Fruit fly (Drosophila melanogaster) whole organism, embryonic: ENCODE results near the gene CG32040.

Experiments
- Adf1 ChIP-seq: fragments of 200-800 bp; sonication (Bioruptor generic); IDR thresholded peaks from 2 replicates; pipeline ENCODE4 v1.3.6; 2022; ENCODE audit warnings: missing biosample characterization, missing genetic modification characterization
- Bgb ChIP-seq: fragments of 200-800 bp; sonication (Bioruptor generic); IDR thresholded peaks from 2 replicates; pipeline ENCODE4 v1.3.6; 2022; ENCODE audit warnings: missing biosample characterization, missing genetic modification characterization; ENCODE audit not compliant: partially characterized antibody
- CG1024 ChIP-seq: fragments of 200-800 bp; sonication (Bioruptor generic); IDR thresholded peaks from 2 replicates; pipeline ENCODE4 v1.3.6; 2022; ENCODE audit warnings: missing biosample characterization, missing genetic modification characterization
- CG11695 ChIP-seq: fragments of 200-800 bp; sonication (Bioruptor generic); IDR thresholded peaks from 3 replicates; pipeline ENCODE4 v1.3.6; 2022; ENCODE audit warnings: missing biosample characterization, missing genetic modification characterization
- CG13123 ChIP-seq: fragments of 200-800 bp; sonication (Bioruptor generic); optimal IDR thresholded peaks from 2 replicates; lab custom pipeline; 2016; ENCODE audit warnings: missing biosample characterization, missing genetic modification characterization
- CG13424 ChIP-seq: fragments of 200-800 bp; sonication (Bioruptor generic); optimal IDR thresholded peaks from 2 replicates; lab custom pipeline; 2019; ENCODE audit warnings: missing biosample characterization, mild to moderate bottlenecking, missing genetic modification characterization, moderate library complexity
- CG14050 ChIP-seq: fragments of 200-800 bp; sonication (Bioruptor generic); IDR thresholded peaks from 3 replicates; pipeline ENCODE4 v1.3.6; 2022; ENCODE audit warnings: missing biosample characterization, missing genetic modification characterization
- CG1647 ChIP-seq: fragments of 200-800 bp; sonication (Bioruptor generic); optimal IDR thresholded peaks from 3 replicates; lab custom pipeline; 2016; ENCODE audit warnings: missing biosample characterization, missing genetic modification characterization
- CG16815 ChIP-seq: fragments of 200-800 bp; sonication (Bioruptor generic); optimal IDR thresholded peaks from 3 replicates; lab custom pipeline; 2017; ENCODE audit warnings: missing biosample characterization, mild to moderate bottlenecking, missing genetic modification characterization
- CG16863 ChIP-seq: fragments of 200-800 bp; sonication (Bioruptor generic); optimal IDR thresholded peaks from 3 replicates; lab custom pipeline; 2016; ENCODE audit warnings: missing biosample characterization, missing genetic modification characterization
- CG17328 ChIP-seq: fragments of 200-800 bp; sonication (Bioruptor generic); IDR thresholded peaks from 2 replicates; pipeline ENCODE4 v1.3.6; 2022; ENCODE audit warnings: missing biosample characterization, missing genetic modification characterization
- CG17361 ChIP-seq: fragments of 200-800 bp; sonication (Bioruptor generic); IDR thresholded peaks from 3 replicates; pipeline ENCODE4 v1.3.6; 2022; ENCODE audit warnings: missing biosample characterization, missing genetic modification characterization
- CG2116 ChIP-seq: fragments of 200-800 bp; sonication (Bioruptor generic); optimal IDR thresholded peaks from 3 replicates; lab custom pipeline; 2018; ENCODE audit warnings: missing biosample characterization, mild to moderate bottlenecking, missing genetic modification characterization
- CG30431 ChIP-seq: fragments of 200-800 bp; sonication (Bioruptor generic); optimal IDR thresholded peaks from 2 replicates; lab custom pipeline; 2017; ENCODE audit warnings: missing biosample characterization, missing genetic modification characterization
- CG3065 ChIP-seq: fragments of 200-800 bp; sonication (Bioruptor generic); optimal IDR thresholded peaks from 2 replicates; lab custom pipeline; 2016; ENCODE audit warnings: missing biosample characterization, missing genetic modification characterization
- CG31441 ChIP-seq: fragments of 200-800 bp; sonication (Bioruptor generic); IDR thresholded peaks from 2 replicates; pipeline ENCODE4 v1.3.6; 2022; ENCODE audit warnings: missing biosample characterization, missing genetic modification characterization
- CG3163 ChIP-seq: fragments of 200-800 bp; sonication (Bioruptor generic); optimal IDR thresholded peaks from 3 replicates; lab custom pipeline; 2016; ENCODE audit warnings: missing biosample characterization, missing genetic modification characterization
- CG3995 ChIP-seq: fragments of 200-800 bp; sonication (Bioruptor generic); optimal IDR thresholded peaks from 3 replicates; lab custom pipeline; 2016; ENCODE audit warnings: missing biosample characterization, missing genetic modification characterization
- CG4328 ChIP-seq: fragments of 200-800 bp; sonication (Bioruptor generic); optimal IDR thresholded peaks from 3 replicates; lab custom pipeline; 2017; ENCODE audit warnings: missing biosample characterization, missing genetic modification reagents, missing genetic modification characterization
- CG4404 ChIP-seq: fragments of 200-800 bp; sonication (Bioruptor generic); IDR thresholded peaks from 2 replicates; pipeline ENCODE4 v1.3.6; 2022; ENCODE audit warnings: missing biosample characterization, missing genetic modification characterization
- CG8944 ChIP-seq: fragments of 200-800 bp; sonication (Bioruptor generic); optimal IDR thresholded peaks from 3 replicates; lab custom pipeline; 2016; ENCODE audit warnings: missing biosample characterization, missing genetic modification characterization
- CrebB ChIP-seq: fragments of 200-800 bp; sonication (Bioruptor generic); optimal IDR thresholded peaks from 3 replicates; lab custom pipeline; 2018; ENCODE audit warnings: missing biosample characterization, mild to moderate bottlenecking, missing genetic modification characterization
- H15 ChIP-seq: fragments of 200-800 bp; sonication (Bioruptor generic); IDR thresholded peaks from 3 replicates; pipeline ENCODE4 v1.3.6; 2022; ENCODE audit warnings: missing biosample characterization, missing genetic modification characterization
- HHEX ChIP-seq: fragments of 200-800 bp; sonication (Bioruptor generic); optimal IDR thresholded peaks from 3 replicates; lab custom pipeline; 2017; ENCODE audit warnings: missing biosample characterization, mild to moderate bottlenecking, missing genetic modification characterization, missing genetic modification reagents
- HLHmδ ChIP-seq: fragments of 200-800 bp; sonication (Bioruptor generic); optimal IDR thresholded peaks from 2 replicates; lab custom pipeline; 2018; ENCODE audit warnings: missing biosample characterization, mild to moderate bottlenecking, missing genetic modification characterization, moderate library complexity
- Hand ChIP-seq: fragments of 200-800 bp; sonication (Bioruptor generic); optimal IDR thresholded peaks from 2 replicates; lab custom pipeline; 2017; ENCODE audit warnings: mild to moderate bottlenecking, missing biosample characterization, missing genetic modification reagents, missing genetic modification characterization
- Hsf ChIP-seq: fragments of 200-800 bp; sonication (Bioruptor generic); optimal IDR thresholded peaks from 3 replicates; lab custom pipeline; 2016; ENCODE audit warnings: missing biosample characterization, missing genetic modification characterization
- Lim3 ChIP-seq: fragments of 200-800 bp; sonication (Bioruptor generic); IDR thresholded peaks from 2 replicates; pipeline ENCODE4 v1.3.6; 2022; ENCODE audit warnings: missing biosample characterization, missing genetic modification characterization
- Rfx ChIP-seq: fragments of 200-800 bp; sonication (Bioruptor generic); IDR thresholded peaks from 2 replicates; pipeline ENCODE4 v1.3.6; 2022; ENCODE audit warnings: missing biosample characterization, missing genetic modification characterization
- Side ChIP-seq: fragments of 200-800 bp; sonication (Bioruptor generic); optimal IDR thresholded peaks from 2 replicates; lab custom pipeline; 2016; ENCODE audit warnings: missing biosample characterization, missing genetic modification characterization
- Sox102F ChIP-seq: fragments of 200-800 bp; sonication (Bioruptor generic); optimal IDR thresholded peaks from 2 replicates; lab custom pipeline; 2018; ENCODE audit warnings: missing biosample characterization, mild to moderate bottlenecking, missing genetic modification characterization, moderate library complexity
- ash1 ChIP-seq: fragments of 200-800 bp; sonication (Bioruptor generic); optimal IDR thresholded peaks from 2 replicates; lab custom pipeline; 2018; ENCODE audit warnings: missing biosample characterization, mild to moderate bottlenecking, missing genetic modification characterization
- cas ChIP-seq: fragments of 200-800 bp; sonication (Bioruptor generic); IDR thresholded peaks from 2 replicates; pipeline ENCODE4 v1.3.6; 2022; ENCODE audit warnings: missing biosample characterization, missing genetic modification characterization
- chm ChIP-seq: fragments of 200-800 bp; sonication (Bioruptor generic); IDR thresholded peaks from 2 replicates; pipeline ENCODE4 v1.3.6; 2022; ENCODE audit warnings: missing biosample characterization, missing genetic modification characterization
- ewg ChIP-seq: fragments of 200-800 bp; sonication (Bioruptor generic); optimal IDR thresholded peaks from 3 replicates; lab custom pipeline; 2017; ENCODE audit warnings: mild to moderate bottlenecking, missing biosample characterization, missing genetic modification reagents, missing genetic modification characterization
- eyg ChIP-seq: fragments of 200-800 bp; sonication (Bioruptor generic); optimal IDR thresholded peaks from 3 replicates; lab custom pipeline; 2016; ENCODE audit warnings: missing biosample characterization, missing genetic modification characterization
- gem ChIP-seq: fragments of 200-800 bp; sonication (Bioruptor generic); optimal IDR thresholded peaks from 2 replicates; lab custom pipeline; 2019; ENCODE audit warnings: missing biosample characterization, mild to moderate bottlenecking, missing genetic modification characterization, moderate library complexity
- inv ChIP-seq: fragments of 200-800 bp; sonication (Bioruptor generic); IDR thresholded peaks from 2 replicates; pipeline ENCODE4 v1.3.6; 2022; ENCODE audit warnings: missing biosample characterization, missing genetic modification characterization; ENCODE audit not compliant: partially characterized antibody
- nmo ChIP-seq: fragments of 200-800 bp; sonication (Bioruptor generic); optimal IDR thresholded peaks from 2 replicates; lab custom pipeline; 2018; ENCODE audit warnings: missing biosample characterization, mild to moderate bottlenecking, missing genetic modification characterization, moderate library complexity
- onecut ChIP-seq: fragments of 200-800 bp; sonication (Bioruptor generic); IDR thresholded peaks from 2 replicates; pipeline ENCODE4 v1.3.6; 2022; ENCODE audit warnings: missing biosample characterization, missing genetic modification characterization
- prd ChIP-seq, 3 experiments: fragments of >200 bp in 2 of 3; fragments of 200-800 bp in 1 of 3; sonication (Bioruptor generic) in 1 of 3; optimal IDR thresholded peaks in 2 of 3; IDR thresholded peaks in 1 of 3; 2 replicates in 2 of 3; 3 replicates in 1 of 3; pipeline versions ENCODE4 v1.3.6 to Lab custom; 2017 to 2022; ENCODE audit warnings: missing biosample characterization in 1 of 3, missing genetic modification characterization in 1 of 3
- salm ChIP-seq: fragments of 200-800 bp; sonication (Bioruptor generic); optimal IDR thresholded peaks from 2 replicates; lab custom pipeline; 2018; ENCODE audit warnings: missing biosample characterization, mild to moderate bottlenecking, missing genetic modification characterization
- scrt ChIP-seq: fragments of 200-800 bp; sonication (Bioruptor generic); optimal IDR thresholded peaks from 2 replicates; lab custom pipeline; 2018; ENCODE audit warnings: missing biosample characterization, mild to moderate bottlenecking, missing genetic modification characterization, moderate library complexity
- sens-2 ChIP-seq: fragments of 200-800 bp; sonication (Bioruptor generic); IDR thresholded peaks from 2 replicates; pipeline ENCODE4 v1.3.6; 2022; ENCODE audit warnings: missing biosample characterization, missing genetic modification characterization
- sim ChIP-seq: fragments of 200-800 bp; sonication (Bioruptor generic); IDR thresholded peaks from 2 replicates; pipeline ENCODE4 v1.3.6; 2022; ENCODE audit warnings: missing biosample characterization, missing genetic modification characterization
- tap ChIP-seq: fragments of 200-800 bp; optimal IDR thresholded peaks from 3 replicates; lab custom pipeline; 2019; ENCODE audit warnings: missing biosample characterization, mild to moderate bottlenecking, missing genetic modification characterization, moderate library complexity
- trem ChIP-seq: fragments of 200-800 bp; optimal IDR thresholded peaks from 3 replicates; lab custom pipeline; 2019; ENCODE audit warnings: missing biosample characterization, mild to moderate bottlenecking, missing genetic modification characterization, moderate library complexity
- tup ChIP-seq: fragments of 200-800 bp; sonication (Bioruptor generic); optimal IDR thresholded peaks from 2 replicates; lab custom pipeline; 2016; ENCODE audit warnings: missing biosample characterization, mild to moderate bottlenecking, missing genetic modification characterization, moderate library complexity
- zen2 ChIP-seq: fragments of 200-800 bp; sonication (Bioruptor generic); IDR thresholded peaks from 3 replicates; pipeline ENCODE4 v1.3.6; 2022; ENCODE audit warnings: missing biosample characterization, missing genetic modification characterization; ENCODE audit not compliant: partially characterized antibody

The CG32040 gene

dm6 chr3L:9357830-9358712, 4.2 kb downstream of the CG32040 start (continued):
- TF ChIP-seq Side (GFP tag; lab: Kevin White, UChicago) (no peak), Lim3 (GFP tag; lab: Robert Waterston, UW) (no peak), ewg (GFP tag; lab: Kevin White, UChicago) (no peak), gem (tag; lab: Kevin White, UChicago) (no peak), CG3163 (GFP tag; lab: Kevin White, UChicago) (no peak), CG4404 (GFP tag; lab: Robert Waterston, UW) (no peak), Adf1 (GFP tag; lab: Robert Waterston, UW) (peak; percentile 92), CG3065 (no peak), CG14050 (GFP tag; lab: Robert Waterston, UW) (no peak), scrt (GFP tag; lab: Kevin White, UChicago) (peak; percentile 49), sens-2 (GFP tag; lab: Robert Waterston, UW) (no peak), eyg (GFP tag; lab: Kevin White, UChicago) (no peak), CG16815 (GFP tag; lab: Kevin White, UChicago) (no peak), HLHmδ (GFP tag; lab: Kevin White, UChicago) (no peak), CG13123 (GFP tag; lab: Kevin White, UChicago) (no peak), H15 (GFP tag; lab: Robert Waterston, UW) (no peak), inv (GFP tag; lab: Robert Waterston, UW) (no peak), CG13424 (no peak), CG16863 (no peak), CG2116 (no peak), CrebB (tag; lab: Kevin White, UChicago) (no peak), CG4328 (GFP tag; lab: Kevin White, UChicago) (no peak), salm (no peak), trem (no peak), zen2 (no peak), CG11695 (GFP tag; lab: Robert Waterston, UW) (no peak), Hand (no peak), CG3995 (GFP tag; lab: Kevin White, UChicago) (no peak), CG8944 (no peak), sim (GFP tag; lab: Robert Waterston, UW) (no peak), Hsf (GFP tag; lab: Kevin White, UChicago) (no peak), tup (no peak), Rfx (GFP tag; lab: Robert Waterston, UW) (0 out of 2 replicates have a peak, but pooled peaks have one; percentile 13), prd (optimal IDR thresholded peaks at IDR 0.05; lab: Kevin White, UChicago) (no peak), prd (GFP tag; IDR thresholded peaks at IDR 0.05; lab: Robert Waterston, UW) (no peak), CG17361 (no peak), CG30431 (GFP tag; lab: Kevin White, UChicago) (no peak), Bgb (GFP tag; lab: Robert Waterston, UW) (no peak), CG17328 (GFP tag; lab: Robert Waterston, UW) (no peak), CG31441 (GFP tag; lab: Robert Waterston, UW) (no peak), tap (no peak), chm (GFP tag; lab: Robert Waterston, UW) (no peak), HHEX (no peak), nmo (GFP tag; lab: Kevin White, UChicago) (no peak), onecut (no peak), ash1 (GFP tag; lab: Kevin White, UChicago) (no peak), CG1647 (no peak), cas (GFP tag; lab: Robert Waterston, UW) (no peak), CG1024 (no peak), Sox102F (GFP tag; lab: Kevin White, UChicago) (no peak)
